Fruit fly (Drosophila melanogaster) whole organism, prepupa: Measurements from ENCODE around the gene CG31342.

ENCODE experiments used
- CG10631 ChIP-seq: fragments of 200-800 bp; sonication (Bioruptor generic); optimal IDR thresholded peaks from 2 replicates; lab custom pipeline; 2016; ENCODE audit warnings: missing biosample characterization, missing genetic modification characterization
- CG10669 ChIP-seq: fragments of 200-800 bp; sonication (Bioruptor generic); optimal IDR thresholded peaks from 3 replicates; lab custom pipeline; 2018; ENCODE audit warnings: missing biosample characterization, mild to moderate bottlenecking, missing genetic modification characterization, moderate library complexity
- CG11294 ChIP-seq: fragments of 200-800 bp; sonication (Bioruptor generic); IDR thresholded peaks from 2 replicates; pipeline ENCODE4 v1.3.6; 2022; ENCODE audit warnings: missing biosample characterization, missing genetic modification characterization
- CG11762 ChIP-seq: fragments of 200-800 bp; sonication (Bioruptor generic); optimal IDR thresholded peaks from 3 replicates; lab custom pipeline; 2016; ENCODE audit warnings: missing biosample characterization, missing genetic modification characterization; ENCODE audit not compliant: insufficient read depth
- CG15336 ChIP-seq: fragments of 200-800 bp; sonication (Bioruptor generic); IDR thresholded peaks from 2 replicates; pipeline ENCODE4 v1.3.6; 2022; ENCODE audit warnings: missing biosample characterization, missing genetic modification characterization
- CG16779 ChIP-seq: fragments of 200-800 bp; sonication (Bioruptor generic); optimal IDR thresholded peaks from 3 replicates; lab custom pipeline; 2017; ENCODE audit warnings: missing biosample characterization, mild to moderate bottlenecking, missing genetic modification characterization
- CG3032 ChIP-seq: fragments of 200-800 bp; optimal IDR thresholded peaks from 2 replicates; lab custom pipeline; 2019; ENCODE audit warnings: missing biosample characterization, mild to moderate bottlenecking, missing genetic modification characterization, moderate library complexity
- CG31627 ChIP-seq: fragments of 200-800 bp; sonication (Bioruptor generic); optimal IDR thresholded peaks from 3 replicates; lab custom pipeline; 2016; ENCODE audit warnings: missing biosample characterization, missing genetic modification characterization
- CG32006 ChIP-seq: fragments of 200-800 bp; sonication (Bioruptor generic); optimal IDR thresholded peaks from 3 replicates; lab custom pipeline; 2017; ENCODE audit warnings: missing biosample characterization, mild to moderate bottlenecking, missing genetic modification characterization
- CG34406 ChIP-seq: fragments of 200-800 bp; sonication (Bioruptor generic); optimal IDR thresholded peaks from 3 replicates; lab custom pipeline; 2016; ENCODE audit warnings: missing biosample characterization, missing genetic modification characterization
- CG3919 ChIP-seq: fragments of 200-800 bp; sonication (Bioruptor generic); optimal IDR thresholded peaks from 3 replicates; lab custom pipeline; 2016; ENCODE audit warnings: missing biosample characterization, missing genetic modification characterization
- CG4318 ChIP-seq: fragments of 200-800 bp; sonication (Bioruptor generic); optimal IDR thresholded peaks from 3 replicates; lab custom pipeline; 2017; ENCODE audit warnings: missing biosample characterization, mild to moderate bottlenecking, missing genetic modification characterization
- CG6163 ChIP-seq: fragments of 200-800 bp; sonication (Bioruptor generic); IDR thresholded peaks from 3 replicates; pipeline ENCODE4 v1.3.6; 2022; ENCODE audit warnings: missing biosample characterization, missing genetic modification characterization
- CG6276 ChIP-seq: fragments of 200-800 bp; sonication (Bioruptor generic); optimal IDR thresholded peaks from 2 replicates; lab custom pipeline; 2017; ENCODE audit warnings: missing biosample characterization, mild to moderate bottlenecking, missing genetic modification characterization
- CG6854 ChIP-seq: fragments of 200-800 bp; sonication (Bioruptor generic); optimal IDR thresholded peaks from 2 replicates; lab custom pipeline; 2017; ENCODE audit warnings: missing biosample characterization, mild to moderate bottlenecking, missing genetic modification characterization
- CG7368 ChIP-seq: fragments of 200-800 bp; sonication (Bioruptor generic); optimal IDR thresholded peaks from 3 replicates; lab custom pipeline; 2016; ENCODE audit warnings: missing biosample characterization, missing genetic modification characterization
- CG8119 ChIP-seq: fragments of 200-800 bp; sonication (Bioruptor generic); IDR thresholded peaks from 3 replicates; pipeline ENCODE4 v1.3.6; 2022; ENCODE audit warnings: missing biosample characterization, missing genetic modification characterization
- CG8319 ChIP-seq: fragments of 200-800 bp; sonication (Bioruptor generic); optimal IDR thresholded peaks from 3 replicates; lab custom pipeline; 2016; ENCODE audit warnings: missing biosample characterization, missing genetic modification characterization
- CG8632 ChIP-seq: fragments of 200-800 bp; sonication (Bioruptor generic); optimal IDR thresholded peaks from 3 replicates; lab custom pipeline; 2016; ENCODE audit warnings: missing biosample characterization, missing genetic modification characterization
- CG9139 ChIP-seq: fragments of 200-800 bp; sonication (Bioruptor generic); optimal IDR thresholded peaks from 3 replicates; lab custom pipeline; 2017; ENCODE audit warnings: missing biosample characterization, mild to moderate bottlenecking, missing genetic modification characterization
- Eip75B ChIP-seq: fragments of 200-800 bp; sonication (Bioruptor generic); optimal IDR thresholded peaks from 3 replicates; lab custom pipeline; 2016; ENCODE audit warnings: missing biosample characterization, missing genetic modification characterization
- Eip78C ChIP-seq: fragments of 200-800 bp; sonication (Bioruptor generic); peaks from one replicate; lab custom pipeline; 2016; ENCODE audit warnings: missing biosample characterization, missing genetic modification characterization
- Ets21C ChIP-seq: fragments of 200-800 bp; sonication (Bioruptor generic); optimal IDR thresholded peaks from 3 replicates; lab custom pipeline; 2016; ENCODE audit warnings: missing biosample characterization, missing genetic modification characterization
- Ets96B ChIP-seq: fragments of 200-800 bp; optimal IDR thresholded peaks from 2 replicates; lab custom pipeline; 2019; ENCODE audit warnings: missing biosample characterization, mild to moderate bottlenecking, missing genetic modification characterization, moderate library complexity
- Gug ChIP-seq: fragments of 200-800 bp; sonication (Bioruptor generic); IDR thresholded peaks from 2 replicates; pipeline ENCODE4 v1.3.6; 2022; ENCODE audit warnings: missing biosample characterization, missing genetic modification characterization
- Hr38 ChIP-seq: sonication (Bioruptor generic); optimal IDR thresholded peaks from 2 replicates; lab custom pipeline; 2016; ENCODE audit warnings: missing biosample characterization, missing genetic modification characterization
- Lpt ChIP-seq: fragments of 200-800 bp; sonication (Bioruptor generic); optimal IDR thresholded peaks from 3 replicates; lab custom pipeline; 2016; ENCODE audit warnings: missing biosample characterization, missing genetic modification characterization
- Met ChIP-seq: fragments of 200-800 bp; sonication (Bioruptor generic); optimal IDR thresholded peaks from 3 replicates; lab custom pipeline; 2016; ENCODE audit warnings: missing biosample characterization, missing genetic modification characterization
- Smox ChIP-seq: fragments of 200-800 bp; sonication (Bioruptor generic); optimal IDR thresholded peaks from 3 replicates; lab custom pipeline; 2016; ENCODE audit warnings: missing biosample characterization, missing genetic modification characterization
- Sox102F ChIP-seq: fragments of 200-800 bp; sonication (Bioruptor generic); optimal IDR thresholded peaks from 2 replicates; lab custom pipeline; 2016; ENCODE audit warnings: missing biosample characterization, mild to moderate bottlenecking, missing genetic modification characterization
- achi ChIP-seq: fragments of 200-800 bp; sonication (Bioruptor generic); optimal IDR thresholded peaks from 3 replicates; lab custom pipeline; 2016; ENCODE audit warnings: missing biosample characterization, missing genetic modification characterization
- acj6 ChIP-seq: fragments of 200-800 bp; sonication (Bioruptor generic); optimal IDR thresholded peaks from 3 replicates; lab custom pipeline; 2016; ENCODE audit warnings: missing biosample characterization, missing genetic modification characterization
- dac ChIP-seq: fragments of 200-800 bp; sonication (Bioruptor generic); optimal IDR thresholded peaks from 2 replicates; lab custom pipeline; 2017; ENCODE audit warnings: missing biosample characterization, mild to moderate bottlenecking, missing genetic modification characterization
- eg ChIP-seq: fragments of 200-800 bp; sonication (Bioruptor generic); IDR thresholded peaks from 3 replicates; pipeline ENCODE4 v1.3.6; 2022; ENCODE audit warnings: missing biosample characterization, missing genetic modification characterization
- esn ChIP-seq: fragments of 200-800 bp; sonication (Bioruptor generic); optimal IDR thresholded peaks from 2 replicates; lab custom pipeline; 2016; ENCODE audit warnings: missing biosample characterization, mild to moderate bottlenecking, missing genetic modification characterization, moderate library complexity
- fd59A ChIP-seq: fragments of 200-800 bp; sonication (Bioruptor generic); optimal IDR thresholded peaks from 2 replicates; lab custom pipeline; 2017; ENCODE audit warnings: missing biosample characterization, mild to moderate bottlenecking, missing genetic modification characterization, missing genetic modification reagents
- fkh ChIP-seq: fragments of 200-800 bp; sonication (Bioruptor generic); optimal IDR thresholded peaks from 3 replicates; lab custom pipeline; 2017; ENCODE audit warnings: missing biosample characterization, mild to moderate bottlenecking, missing genetic modification characterization, moderate library complexity
- lz ChIP-seq: fragments of 200-800 bp; sonication (Bioruptor generic); optimal IDR thresholded peaks from 3 replicates; lab custom pipeline; 2016; ENCODE audit warnings: missing biosample characterization, missing genetic modification characterization
- net ChIP-seq: fragments of 200-800 bp; sonication (Bioruptor generic); optimal IDR thresholded peaks from 3 replicates; lab custom pipeline; 2016; ENCODE audit warnings: missing biosample characterization, missing genetic modification characterization
- pdm3 ChIP-seq: fragments of 200-800 bp; sonication (Bioruptor generic); optimal IDR thresholded peaks from 3 replicates; lab custom pipeline; 2016; ENCODE audit warnings: missing biosample characterization, missing genetic modification characterization
- salr ChIP-seq, 2 experiments: fragments of 200-800 bp; sonication (Bioruptor generic); optimal IDR thresholded peaks; 3 replicates each; lab custom pipeline; 2016 to 2018; ENCODE audit warnings: missing biosample characterization in 2 of 2, missing genetic modification characterization in 2 of 2, mild to moderate bottlenecking in 1 of 2
- spab ChIP-seq: fragments of 200-800 bp; sonication (Bioruptor generic); optimal IDR thresholded peaks from 2 replicates; lab custom pipeline; 2017; ENCODE audit warnings: missing biosample characterization, mild to moderate bottlenecking, missing genetic modification characterization, missing genetic modification reagents
- svp ChIP-seq: fragments of 200-800 bp; sonication (Bioruptor generic); peaks from one replicate; lab custom pipeline; 2016; ENCODE audit warnings: missing biosample characterization, missing genetic modification characterization
- vri ChIP-seq: fragments of 200-800 bp; sonication (Bioruptor generic); optimal IDR thresholded peaks from 3 replicates; lab custom pipeline; 2016; ENCODE audit warnings: missing biosample characterization, mild to moderate bottlenecking, missing genetic modification characterization

Gene CG31342

dm6 chr3R:12957388-12957787 is 28.5 kb upstream of the CG31342 start (continued):
- TF ChIP-seq spab (GFP tag; lab: Kevin White, UChicago): peak; percentile 36
- TF ChIP-seq Ets96B (tag; lab: Kevin White, UChicago): no peak
- TF ChIP-seq Eip75B: peak; percentile 19
- peak; percentile 2 for TF ChIP-seq achi
- TF ChIP-seq CG8119 (GFP tag; lab: Robert Waterston, UW): 0 out of 3 replicates have a peak, but pooled peaks have one; percentile 34
- no peak for TF ChIP-seq CG6276 (GFP tag; lab: Kevin White, UChicago)
- no peak for TF ChIP-seq CG8319 (GFP tag; lab: Kevin White, UChicago)
- peak; percentile 25 for TF ChIP-seq CG10631 (GFP tag; lab: Kevin White, UChicago)
- TF ChIP-seq Gug (GFP tag; lab: Robert Waterston, UW): no peak
- no peak for TF ChIP-seq CG9139 (GFP tag; lab: Kevin White, UChicago)
- TF ChIP-seq CG6854: no peak
- TF ChIP-seq CG10669 (GFP tag; lab: Kevin White, UChicago): no peak
- TF ChIP-seq fd59A: peak; percentile 10
- TF ChIP-seq Sox102F (GFP tag; lab: Kevin White, UChicago): no peak
- TF ChIP-seq, all 60 proteins: peak for 28

- TF ChIP-seq svp (GFP tag; lab: Kevin White, UChicago): peak; percentile 98
- TF ChIP-seq CG11294 (GFP tag; lab: Robert Waterston, UW): no peak
- peak; percentile 46 for TF ChIP-seq Eip78C (GFP tag; lab: Kevin White, UChicago)
- TF ChIP-seq vri: peak; percentile 31
- no peak for TF ChIP-seq esn (GFP tag; lab: Kevin White, UChicago)
- no peak for TF ChIP-seq spab (GFP tag; lab: Kevin White, UChicago)
These were observed 25.6 kb upstream of the CG31342 start for dm6 chr3R:12960227-12960626.

dm6 chr3R:12960929-12961855 is 24.6 kb upstream of the CG31342 start, which contains the start of gene Spc25:
Spc25 (plus strand) TSS chr3R:12961745.
- TF ChIP-seq Lpt (GFP tag; lab: Kevin White, UChicago) (no peak), CG32006 (GFP tag; lab: Kevin White, UChicago) (no peak), CG4318 (GFP tag; lab: Kevin White, UChicago) (no peak), esn (GFP tag; lab: Kevin White, UChicago) (peak; percentile 64), Ets21C (peak; percentile 47), fkh (GFP tag; lab: Kevin White, UChicago) (no peak), CG6854 (no peak), CG15336 (no peak), CG11294 (GFP tag; lab: Robert Waterston, UW) (no peak), Smox (GFP tag; lab: Kevin White, UChicago) (peak; percentile 29), pdm3 (GFP tag; lab: Kevin White, UChicago) (peak; percentile 49), fd59A (no peak), Eip78C (GFP tag; lab: Kevin White, UChicago) (peak; percentile 49), CG7368 (GFP tag; lab: Kevin White, UChicago) (no peak), CG31627 (GFP tag; lab: Kevin White, UChicago) (peak; percentile 71), Hr38 (GFP tag; lab: Kevin White, UChicago) (no peak), acj6 (peak; percentile 30), Sox102F (GFP tag; lab: Kevin White, UChicago) (no peak), CG3032 (tag; lab: Kevin White, UChicago) (no peak), spab (GFP tag; lab: Kevin White, UChicago) (no peak), CG34406 (GFP tag; lab: Kevin White, UChicago) (no peak), salr (GFP tag; optimal IDR thresholded peaks at IDR 0.05; lab: Kevin White, UChicago) (no peak), CG8319 (GFP tag; lab: Kevin White, UChicago) (no peak), CG11762 (GFP tag; lab: Kevin White, UChicago) (no peak), CG8119 (GFP tag; lab: Robert Waterston, UW) (no peak), dac (GFP tag; lab: Kevin White, UChicago) (no peak), CG6163 (GFP tag; lab: Robert Waterston, UW) (peak; percentile 36; the same call in 2 of the 3 replicates), Eip75B (peak; percentile 44), CG3919 (GFP tag; lab: Kevin White, UChicago) (peak; percentile 25), lz (GFP tag; lab: Kevin White, UChicago) (peak; percentile 63), vri (peak; percentile 48), CG8632 (GFP tag; lab: Kevin White, UChicago) (no peak), CG9139 (GFP tag; lab: Kevin White, UChicago) (no peak), achi (peak; percentile 17), Met (GFP tag; lab: Kevin White, UChicago) (peak; percentile 42), net (GFP tag; lab: Kevin White, UChicago) (no peak), svp (GFP tag; lab: Kevin White, UChicago) (peak; percentile 79), CG16779 (tag; lab: Kevin White, UChicago) (no peak), Gug (GFP tag; lab: Robert Waterston, UW) (no peak), eg (GFP tag; lab: Robert Waterston, UW) (no peak)
